Worm (Caenorhabditis elegans): Measurements from ENCODE around the gene srw-15.

The srw-15 gene

ce11 chrV:15281279-15281949 is 51.1 kb downstream of the srw-15 start, which contains the start of the genes srw-19 and srx-51:
srw-19 (minus strand) TSS chrV:15281379.
srx-51 (plus strand) TSS chrV:15281899.
- TF ChIP-seq cog-1 (tag; optimal IDR thresholded peaks at IDR 0.05): no peak
